Worm (Caenorhabditis elegans) whole organism, mixed stage, embryonic: ENCODE results near the gene viro-2.

Source experiments
- drap-1 ChIP-seq: fragments of 200-800 bp; sonication (Bioruptor generic); optimal IDR thresholded peaks from 3 replicates; lab custom pipeline; 2018; ENCODE audit warnings: mild to moderate bottlenecking, missing genetic modification characterization, missing compliant biosample characterization
- elt-1 ChIP-seq: sonication (generic microtip); optimal IDR thresholded peaks from 2 replicates; lab custom pipeline; 2017; ENCODE audit warnings: missing genetic modification characterization, mild to moderate bottlenecking, missing compliant biosample characterization, antibody characterized with exemption, moderate library complexity, borderline replicate concordance; ENCODE audit not compliant: insufficient read depth
- elt-3 ChIP-seq: fragments of 150-350 bp; optimal IDR thresholded peaks from 2 replicates; lab custom pipeline; 2014; ENCODE audit warnings: missing biosample characterization, missing genetic modification characterization
- ham-2 ChIP-seq: fragments of 200-800 bp; sonication (Bioruptor generic); optimal IDR thresholded peaks from 2 replicates; lab custom pipeline; 2018; ENCODE audit warnings: mild to moderate bottlenecking, missing genetic modification characterization, missing compliant biosample characterization
- lin-32 ChIP-seq: fragments of 200-800 bp; sonication (Bioruptor generic); optimal IDR thresholded peaks from 2 replicates; lab custom pipeline; 2018; ENCODE audit warnings: mild to moderate bottlenecking, missing genetic modification characterization, missing compliant biosample characterization
- lsy-2 ChIP-seq: fragments of 150-350 bp; optimal IDR thresholded peaks from 2 replicates; lab custom pipeline; 2014; ENCODE audit warnings: missing biosample characterization, missing genetic modification characterization
- mab-5 ChIP-seq: fragments of 150-350 bp; optimal IDR thresholded peaks from 2 replicates; lab custom pipeline; 2014; ENCODE audit warnings: missing biosample characterization, missing genetic modification characterization
- mep-1 ChIP-seq: fragments of 150-350 bp; optimal IDR thresholded peaks from 2 replicates; lab custom pipeline; 2017; ENCODE audit warnings: missing biosample characterization, missing genetic modification reagents, missing genetic modification characterization, inconsistent platforms
- nhr-237 ChIP-seq: fragments of 150-350 bp; optimal IDR thresholded peaks from 2 replicates; lab custom pipeline; 2014; ENCODE audit warnings: missing biosample characterization, missing genetic modification characterization
- pha-4 ChIP-seq: fragments of 150-350 bp; optimal IDR thresholded peaks from 2 replicates; lab custom pipeline; 2018; ENCODE audit warnings: missing biosample characterization, missing genetic modification reagents, missing genetic modification characterization
- sptf-1 ChIP-seq: sonication (generic microtip); optimal IDR thresholded peaks from 2 replicates; lab custom pipeline; 2017; ENCODE audit warnings: mild to moderate bottlenecking, missing genetic modification characterization, moderate library complexity, missing compliant biosample characterization
- tbx-8 ChIP-seq: fragments of 200-800 bp; sonication (Bioruptor generic); optimal IDR thresholded peaks from 2 replicates; lab custom pipeline; 2018; ENCODE audit warnings: mild to moderate bottlenecking, missing genetic modification characterization, moderate library complexity, missing compliant biosample characterization
- unc-62 ChIP-seq: fragments of 150-350 bp; optimal IDR thresholded peaks from 2 replicates; lab custom pipeline; 2014; ENCODE audit warnings: missing biosample characterization, missing genetic modification reagents, missing genetic modification characterization

viro-2 gene

DNA sequence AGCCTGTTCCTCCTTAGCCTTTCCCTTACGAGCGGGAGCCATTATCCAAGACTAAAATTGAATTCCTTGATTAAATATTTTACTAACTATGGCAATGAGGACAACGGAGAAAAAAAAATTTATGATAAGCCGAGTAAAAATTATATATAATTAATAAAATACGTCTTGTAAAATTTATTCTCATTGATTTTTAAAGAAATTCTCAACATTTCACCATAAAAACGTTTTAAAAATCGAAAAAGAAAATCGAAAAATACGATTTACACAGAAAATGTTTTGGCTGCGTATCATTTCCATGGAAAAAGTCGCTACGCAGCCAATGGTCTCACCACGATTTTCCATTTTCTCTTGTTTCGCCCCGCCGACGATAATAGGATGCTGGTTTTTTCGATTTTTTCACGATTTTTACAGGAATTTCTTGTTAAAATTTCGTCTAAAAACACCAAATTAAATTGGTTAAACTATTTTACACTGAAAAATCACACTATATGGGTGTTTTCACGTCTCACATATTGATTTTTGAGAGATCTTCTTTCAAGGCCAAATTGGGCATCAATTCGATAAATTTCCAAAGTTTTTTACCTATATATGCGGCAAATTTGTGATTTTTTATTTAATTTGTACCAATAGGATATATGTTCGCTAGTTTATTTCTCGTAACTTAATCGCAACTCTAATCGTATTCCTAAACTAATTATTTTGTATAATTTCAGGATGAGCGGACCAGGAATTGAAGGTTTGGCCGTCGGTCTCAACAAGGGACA is 51.0 kb downstream of the viro-2 start, which contains the start of the genes rps-14 and rpl-36 (continued):
- TF ChIP-seq lsy-2 (tag; lab: Kevin White, UChicago) (peak; percentile 86), tbx-8 (GFP tag; lab: Kevin White, UChicago) (no peak), sptf-1 (peak; percentile 57), drap-1 (GFP tag; lab: Kevin White, UChicago) (no peak), nhr-237 (tag; lab: Kevin White, UChicago) (peak; percentile 92), ham-2 (no peak), mab-5 (tag; lab: Kevin White, UChicago) (no peak)

DNA sequence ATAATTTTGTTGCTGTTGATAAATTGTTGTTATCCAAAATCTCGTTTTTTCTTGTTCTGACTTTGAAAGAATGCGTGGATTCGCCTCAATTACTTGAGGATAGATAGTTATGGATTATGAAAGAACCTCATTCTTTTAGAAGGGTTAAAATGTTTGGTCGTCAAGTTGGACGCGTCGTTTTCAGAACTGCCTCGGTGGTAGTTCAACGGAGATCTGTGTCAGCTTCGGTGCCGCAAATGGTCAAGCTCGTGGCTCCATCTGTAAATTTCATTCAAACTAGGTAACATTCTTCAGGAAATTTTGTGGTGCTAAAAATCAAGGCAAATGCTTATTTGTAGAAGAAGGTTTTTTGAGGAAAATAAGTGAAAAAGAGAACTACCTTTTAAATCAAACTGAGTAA is 51.9 kb downstream of the viro-2 start, which contains the start of gene ndab-2:
TSS of gene ndab-2 (plus strand) at position 140 of the 400 bp plus-strand sequence.
- TF ChIP-seq unc-62 (GFP tag; lab: Kevin White, UChicago) (no peak), mep-1 (tag; lab: Kevin White, UChicago) (no peak), elt-1 (tag; lab: Kevin White, UChicago) (no peak), lin-32 (GFP tag; lab: Kevin White, UChicago) (no peak), lsy-2 (tag; lab: Kevin White, UChicago) (no peak), elt-3 (tag; lab: Kevin White, UChicago) (no peak), pha-4 (tag; lab: Kevin White, UChicago) (no peak)
